ENCODE assay signal across 4 worm cellular contexts in the genomic region with DNA sequence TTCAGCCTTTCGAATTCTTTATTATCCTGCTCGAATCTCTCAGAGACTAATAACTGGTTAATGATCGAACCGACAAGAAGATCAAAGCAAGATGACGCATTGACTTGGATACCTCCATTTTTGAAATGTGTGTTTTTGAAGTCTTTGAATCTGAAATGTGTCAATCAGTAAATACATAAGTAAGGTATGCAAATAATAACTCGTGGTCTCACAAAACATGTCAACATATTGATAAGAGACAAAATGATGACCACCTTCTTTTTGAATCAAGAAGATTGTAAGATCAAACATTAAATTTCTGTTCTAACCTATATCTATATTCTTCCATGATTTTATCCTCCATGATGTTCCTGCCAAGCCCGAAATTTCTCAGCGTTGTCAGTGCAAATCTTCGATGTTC.
TF ChIP-seq lines count a peak whose summit lies in the region.

No protein-coding gene starts in this region.

TF ChIP-seq in whole organism, L1 larva, 84 proteins besides CTCF, POLR2A, EP300 and RAD21:
- TF ChIP-seq lin-35 (GFP tag; optimal IDR thresholded peaks at IDR 0.05; lab: Kevin White, UChicago) (peak in 1 of 2 experiments; percentile 2), zag-1 (tag; optimal IDR thresholded peaks at IDR 0.05; lab: Kevin White, UChicago) (no peak), nhr-20 (tag; optimal IDR thresholded peaks at IDR 0.05; lab: Kevin White, UChicago) (peak; percentile 44), elt-2 (tag; optimal IDR thresholded peaks at IDR 0.05; lab: Kevin White, UChicago) (peak; percentile 50)

TF ChIP-seq in whole organism, L3 larva, 47 proteins besides CTCF, POLR2A, EP300 and RAD21:
- TF ChIP-seq elt-2 (tag; optimal IDR thresholded peaks at IDR 0.05; lab: Kevin White, UChicago) (peak; percentile 23), nhr-237 (tag; optimal IDR thresholded peaks at IDR 0.05; lab: Kevin White, UChicago) (no peak)
TF ChIP-seq in whole organism, L3 larva: peak in this region for 1.

TF ChIP-seq in whole organism, L4 larva, 104 proteins besides CTCF, POLR2A, EP300 and RAD21:
- no peak for TF ChIP-seq zip-2 (tag; optimal IDR thresholded peaks at IDR 0.05; lab: Kevin White, UChicago)
- no peak for TF ChIP-seq nhr-111 (GFP tag; optimal IDR thresholded peaks at IDR 0.05; lab: Kevin White, UChicago)
- peak; percentile 23 for TF ChIP-seq hlh-11 (tag; optimal IDR thresholded peaks at IDR 0.05; lab: Kevin White, UChicago)
- no peak for TF ChIP-seq F37D6.2 (tag; optimal IDR thresholded peaks at IDR 0.05; lab: Kevin White, UChicago)
- no peak for TF ChIP-seq daf-19 (GFP tag; conservative IDR thresholded peaks at IDR 0.05; lab: Robert Waterston, UW)
- peak; percentile 75 for TF ChIP-seq nhr-28 (tag; optimal IDR thresholded peaks at IDR 0.05; lab: Kevin White, UChicago)
- TF ChIP-seq tag-97 (GFP tag; IDR thresholded peaks at IDR 0.05; lab: Robert Waterston, UW), result no peak
- no peak for TF ChIP-seq nhr-76 (tag; optimal IDR thresholded peaks at IDR 0.05; lab: Kevin White, UChicago)
- TF ChIP-seq Y75B8A.6 (GFP tag; IDR thresholded peaks at IDR 0.05; lab: Robert Waterston, UW), result no peak
- TF ChIP-seq nhr-11 (tag; optimal IDR thresholded peaks at IDR 0.05; lab: Kevin White, UChicago), result no peak
- TF ChIP-seq tra-1 (GFP tag; IDR thresholded peaks at IDR 0.05; lab: Robert Waterston, UW), result no peak
- TF ChIP-seq aly-2 (tag; optimal IDR thresholded peaks at IDR 0.05; lab: Kevin White, UChicago), result no peak
- no peak for TF ChIP-seq ZK337.2 (GFP tag; IDR thresholded peaks at IDR 0.05; lab: Robert Waterston, UW)
- TF ChIP-seq spr-3 (GFP tag; optimal IDR thresholded peaks at IDR 0.05; lab: Kevin White, UChicago), result no peak
- no peak for TF ChIP-seq egl-43 (GFP tag; IDR thresholded peaks at IDR 0.05; lab: Robert Waterston, UW)
- peak; percentile 67 for TF ChIP-seq nhr-77 (tag; optimal IDR thresholded peaks at IDR 0.05; lab: Kevin White, UChicago)
- TF ChIP-seq hif-1 (tag; optimal IDR thresholded peaks at IDR 0.05; lab: Kevin White, UChicago), result no peak
- peak; percentile 61 for TF ChIP-seq dmd-6 (GFP tag; IDR thresholded peaks at IDR 0.05; lab: Robert Waterston, UW)
- TF ChIP-seq nhr-42 (GFP tag; IDR thresholded peaks at IDR 0.05; lab: Robert Waterston, UW), result no peak
- no peak for TF ChIP-seq ZK546.5 (tag; optimal IDR thresholded peaks at IDR 0.05; lab: Kevin White, UChicago)
- no peak for TF ChIP-seq ztf-7 (tag; optimal IDR thresholded peaks at IDR 0.05; lab: Kevin White, UChicago)
- TF ChIP-seq attf-4 (tag; optimal IDR thresholded peaks at IDR 0.05; lab: Kevin White, UChicago), result no peak
- TF ChIP-seq dve-1 (tag; optimal IDR thresholded peaks at IDR 0.05; lab: Kevin White, UChicago; ENCODE audit: insufficient read depth), result peak; percentile 47
- TF ChIP-seq fos-1 (tag; optimal IDR thresholded peaks at IDR 0.05; lab: Kevin White, UChicago), result no peak
- TF ChIP-seq nhr-102 (tag; optimal IDR thresholded peaks at IDR 0.05; lab: Kevin White, UChicago), result peak; percentile 3
- TF ChIP-seq lin-1 (GFP tag; IDR thresholded peaks at IDR 0.05; lab: Robert Waterston, UW), result no peak
- no peak for TF ChIP-seq zfp-2 (tag; optimal IDR thresholded peaks at IDR 0.05; lab: Kevin White, UChicago)
- TF ChIP-seq daf-16 (GFP tag; optimal IDR thresholded peaks at IDR 0.05; lab: Kevin White, UChicago), result no peak
- peak; percentile 97 for TF ChIP-seq daf-16 (tag; optimal IDR thresholded peaks at IDR 0.05; lab: Kevin White, UChicago)

TF ChIP-seq in whole organism, young adult, 124 proteins besides CTCF, POLR2A, EP300 and RAD21:
- TF ChIP-seq F39B2.1 (GFP tag; IDR thresholded peaks at IDR 0.05; lab: Robert Waterston, UW) (no peak), pbrm-1 (GFP tag; IDR thresholded peaks at IDR 0.05; lab: Robert Waterston, UW) (no peak), egl-44 (GFP tag; IDR thresholded peaks at IDR 0.05; lab: Robert Waterston, UW) (no peak), efl-1 (GFP tag; optimal IDR thresholded peaks at IDR 0.05; lab: Kevin White, UChicago) (no peak), bed-2 (GFP tag; IDR thresholded peaks at IDR 0.05; lab: Robert Waterston, UW) (no peak), mel-28 (tag; optimal IDR thresholded peaks at IDR 0.05; lab: Kevin White, UChicago; ENCODE audit: borderline replicate concordance) (no peak), unc-62 (GFP tag; optimal IDR thresholded peaks at IDR 0.05; lab: Kevin White, UChicago) (peak; percentile 50)
TF ChIP-seq in whole organism, young adult: peak in this region for 1.
